Worm (Caenorhabditis elegans) whole organism, L3 larva: ENCODE results near the gene K09E2.3.

Experiments
- ceh-82 ChIP-seq: fragments of 150-350 bp; optimal IDR thresholded peaks from 2 replicates; lab custom pipeline; 2014; ENCODE audit warnings: missing biosample characterization, missing genetic modification characterization
- fkh-2 ChIP-seq: fragments of 150-350 bp; optimal IDR thresholded peaks from 2 replicates; lab custom pipeline; 2014; ENCODE audit warnings: missing biosample characterization, missing genetic modification reagents, missing genetic modification characterization
- lin-15B ChIP-seq: fragments of 150-350 bp; optimal IDR thresholded peaks from 2 replicates; lab custom pipeline; 2014; ENCODE audit warnings: missing biosample characterization, missing genetic modification characterization
- lin-39 ChIP-seq: fragments of 150-350 bp; optimal IDR thresholded peaks from 2 replicates; lab custom pipeline; 2018; ENCODE audit warnings: missing biosample characterization, missing genetic modification reagents, missing genetic modification characterization
- nfya-1 ChIP-seq: sonication (generic microtip); optimal IDR thresholded peaks from 2 replicates; lab custom pipeline; 2017; ENCODE audit warnings: missing genetic modification characterization, mild to moderate bottlenecking, missing compliant biosample characterization, antibody characterized with exemption, moderate library complexity; ENCODE audit not compliant: insufficient read depth
- nhr-11 ChIP-seq: fragments of 150-350 bp; optimal IDR thresholded peaks from 2 replicates; lab custom pipeline; 2014; ENCODE audit warnings: missing biosample characterization, missing genetic modification characterization
- nhr-12 ChIP-seq: fragments of 150-350 bp; optimal IDR thresholded peaks from 2 replicates; lab custom pipeline; 2014; ENCODE audit warnings: missing biosample characterization, missing genetic modification characterization
- nhr-43 ChIP-seq: sonication (generic microtip); optimal IDR thresholded peaks from 2 replicates; lab custom pipeline; 2016; ENCODE audit warnings: mild to moderate bottlenecking, missing genetic modification characterization, missing compliant biosample characterization; ENCODE audit not compliant: poor library complexity, severe bottlenecking
- nhr-67 ChIP-seq: fragments of 150-350 bp; optimal IDR thresholded peaks from 2 replicates; lab custom pipeline; 2014; ENCODE audit warnings: missing biosample characterization, missing genetic modification characterization
- nhr-77 ChIP-seq: fragments of 150-350 bp; optimal IDR thresholded peaks from 2 replicates; lab custom pipeline; 2014; ENCODE audit warnings: missing biosample characterization, missing genetic modification characterization
- snpc-4 ChIP-seq: fragments of 150-350 bp; optimal IDR thresholded peaks from 2 replicates; lab custom pipeline; 2014; ENCODE audit warnings: missing biosample characterization, missing genetic modification characterization
- ztf-4 ChIP-seq: fragments of 150-350 bp; optimal IDR thresholded peaks from 2 replicates; lab custom pipeline; 2014; ENCODE audit warnings: missing biosample characterization, missing genetic modification characterization

Gene K09E2.3

DNA sequence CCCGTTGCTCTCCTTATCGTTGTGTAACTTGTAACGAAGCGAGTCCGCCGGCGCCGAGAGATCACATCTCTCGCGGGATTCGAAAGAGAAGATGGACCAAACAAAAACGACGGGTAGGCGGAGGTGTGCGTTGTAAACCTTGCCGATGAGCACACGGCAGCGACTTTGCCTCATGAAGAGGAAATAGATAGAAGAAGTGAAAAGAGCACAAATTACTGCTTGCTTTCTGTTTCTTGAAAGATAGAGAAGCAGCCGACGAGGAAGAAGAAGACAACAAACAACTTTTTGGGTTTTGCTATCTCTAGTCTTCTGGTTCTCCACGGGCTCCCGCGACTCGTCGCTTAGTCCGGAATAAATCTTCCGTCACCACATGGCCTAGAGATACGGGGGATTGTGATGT is 51.0 kb downstream of the K09E2.3 start:
- TF ChIP-seq snpc-4: peak; percentile 26
- TF ChIP-seq nhr-12 (tag; lab: Kevin White, UChicago): no peak
- peak; percentile 56 for TF ChIP-seq nhr-11 (tag; lab: Kevin White, UChicago)
- TF ChIP-seq nfya-1 (tag; lab: Kevin White, UChicago): peak; percentile 49
- no peak for TF ChIP-seq ztf-4
- no peak for TF ChIP-seq nhr-67
- TF ChIP-seq lin-15B (tag; lab: Kevin White, UChicago): no peak
- TF ChIP-seq ceh-82 (tag; lab: Kevin White, UChicago): no peak
- no peak for TF ChIP-seq nhr-77 (tag; lab: Kevin White, UChicago)
- TF ChIP-seq fkh-2 (tag; lab: Kevin White, UChicago): peak; percentile 30

DNA sequence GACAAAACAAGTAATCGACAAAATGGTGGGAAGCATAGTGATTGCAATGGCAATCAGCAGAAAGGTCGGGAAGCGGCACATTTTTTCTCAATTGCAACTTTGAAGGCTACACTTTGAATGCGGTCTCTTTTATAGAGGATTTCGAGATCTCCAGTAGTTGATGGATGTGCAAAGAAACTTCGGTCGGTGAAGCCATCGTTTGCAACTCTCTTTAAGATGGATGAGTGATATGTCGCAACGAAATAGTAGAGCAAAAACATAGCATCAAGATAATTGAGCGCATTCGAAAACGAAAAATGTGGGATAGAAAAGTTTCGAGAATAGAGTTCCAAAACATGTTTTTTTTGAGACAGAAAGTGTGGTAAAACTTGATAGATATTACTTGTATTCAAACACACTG is 54.4 kb downstream of the K09E2.3 start, which contains the start of gene EGAP4.1:
TSS of gene EGAP4.1 (minus strand) at position 101 of the 400 bp plus-strand sequence.
- no peak for TF ChIP-seq nhr-43
- TF ChIP-seq lin-39 (tag; lab: Kevin White, UChicago): peak; percentile 55
